In the genomic region with DNA sequence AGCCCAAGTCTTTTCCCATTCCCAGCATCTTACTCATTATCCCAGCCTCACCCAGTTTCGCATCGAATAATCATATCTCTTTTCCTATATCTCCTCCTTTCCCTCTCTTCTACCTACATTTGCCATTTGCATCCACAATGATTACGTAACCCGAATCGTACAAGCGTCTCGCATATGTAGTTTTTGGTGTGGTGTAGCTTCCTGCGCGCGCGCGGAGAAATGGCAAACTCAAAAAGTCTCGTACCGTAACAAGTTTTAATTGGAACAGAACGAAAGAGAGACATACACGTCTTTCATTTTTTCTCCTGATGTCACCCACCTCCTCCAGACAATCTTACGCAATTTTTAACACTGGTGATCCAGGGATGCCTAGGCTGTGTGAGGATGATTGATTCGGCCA, we compare ENCODE assay signal across 3 worm cellular contexts.
TF ChIP-seq lines count a peak whose summit lies in the region.

No protein-coding gene starts in this region.

TF ChIP-seq in whole organism, L1 larva, 84 proteins besides CTCF, POLR2A, EP300 and RAD21:
- no peak for TF ChIP-seq egl-13 (tag; optimal IDR thresholded peaks at IDR 0.05; lab: Kevin White, UChicago)
- TF ChIP-seq blmp-1 (tag; optimal IDR thresholded peaks at IDR 0.05; lab: Kevin White, UChicago), result peak; percentile 59

TF ChIP-seq in whole organism, L3 larva, 47 proteins besides CTCF, POLR2A, EP300 and RAD21:
- no peak for TF ChIP-seq egl-27 (tag; optimal IDR thresholded peaks at IDR 0.05; lab: Kevin White, UChicago)
- peak; percentile 79 for TF ChIP-seq nhr-43 (tag; optimal IDR thresholded peaks at IDR 0.05; lab: Kevin White, UChicago; ENCODE audit: poor library complexity, severe bottlenecking)
- TF ChIP-seq elt-3 (tag; optimal IDR thresholded peaks at IDR 0.05; lab: Kevin White, UChicago), result peak in 1 of 3 experiments; percentile 20
- no peak for TF ChIP-seq ceh-28 (tag; optimal IDR thresholded peaks at IDR 0.05; lab: Kevin White, UChicago)

TF ChIP-seq in whole organism, L4 larva, 104 proteins besides CTCF, POLR2A, EP300 and RAD21:
- TF ChIP-seq pha-4 (GFP tag; IDR thresholded peaks at IDR 0.05; lab: Robert Waterston, UW), result no peak
- no peak for TF ChIP-seq pha-4 (tag; optimal IDR thresholded peaks at IDR 0.05; lab: Kevin White, UChicago)
- no peak for TF ChIP-seq php-3 (GFP tag; IDR thresholded peaks at IDR 0.05; lab: Robert Waterston, UW)
- no peak for TF ChIP-seq T20F7.1 (GFP tag; optimal IDR thresholded peaks at IDR 0.05; lab: Kevin White, UChicago)
- TF ChIP-seq jun-1 (tag; optimal IDR thresholded peaks at IDR 0.05; lab: Kevin White, UChicago), result no peak
- TF ChIP-seq hlh-11 (tag; optimal IDR thresholded peaks at IDR 0.05; lab: Kevin White, UChicago), result peak; percentile 31
- TF ChIP-seq nhr-77 (tag; optimal IDR thresholded peaks at IDR 0.05; lab: Kevin White, UChicago), result no peak
- TF ChIP-seq duxl-1 (tag; optimal IDR thresholded peaks at IDR 0.05; lab: Kevin White, UChicago; ENCODE audit: poor library complexity), result no peak
- no peak for TF ChIP-seq sdz-12 (GFP tag; optimal IDR thresholded peaks at IDR 0.05; lab: Kevin White, UChicago)
- no peak for TF ChIP-seq rbr-2 (tag; optimal IDR thresholded peaks at IDR 0.05; lab: Kevin White, UChicago)
- no peak for TF ChIP-seq daf-16 (GFP tag; optimal IDR thresholded peaks at IDR 0.05; lab: Kevin White, UChicago)
- TF ChIP-seq daf-16 (tag; optimal IDR thresholded peaks at IDR 0.05; lab: Kevin White, UChicago), result no peak
- TF ChIP-seq zfp-2 (tag; optimal IDR thresholded peaks at IDR 0.05; lab: Kevin White, UChicago), result no peak
- no peak for TF ChIP-seq ces-1 (GFP tag; optimal IDR thresholded peaks at IDR 0.05; lab: Kevin White, UChicago)
- no peak for TF ChIP-seq nhr-25 (tag; optimal IDR thresholded peaks at IDR 0.05; lab: Kevin White, UChicago; ENCODE audit: borderline replicate concordance, insufficient read depth)
- TF ChIP-seq mxl-3 (GFP tag; optimal IDR thresholded peaks at IDR 0.05; lab: Kevin White, UChicago), result peak; percentile 36
- no peak for TF ChIP-seq madf-9 (GFP tag; conservative IDR thresholded peaks at IDR 0.05; lab: Robert Waterston, UW)
- TF ChIP-seq mes-2 (tag; optimal IDR thresholded peaks at IDR 0.05; lab: Kevin White, UChicago; ENCODE audit: poor library complexity, severe bottlenecking), result no peak
- TF ChIP-seq nhr-28 (tag; optimal IDR thresholded peaks at IDR 0.05; lab: Kevin White, UChicago), result peak; percentile 31
- no peak for TF ChIP-seq saeg-2 (GFP tag; IDR thresholded peaks at IDR 0.05; lab: Robert Waterston, UW)
- no peak for TF ChIP-seq ztf-11 (tag; optimal IDR thresholded peaks at IDR 0.05; lab: Kevin White, UChicago)

Comparison
In these comparisons a context has a peak if more than half of its experiments do, and no peak if none do; other contexts are left out.
1. Of the 29 proteins assayed by ChIP-seq in both whole organism, L4 larva and whole organism, L1 larva: peak only in whole organism, L4 larva: nhr-28; only in whole organism, L1 larva: none; in both: none; in neither: 28.